Fruit fly (Drosophila melanogaster): ENCODE measurements around the gene Tomosyn.
A peak's percentile ranks its signal among the peaks of the same experiment; 100 is the strongest.

The Tomosyn gene

dm6 chrX:12595610-12596336, 35.6 kb upstream of the Tomosyn start, which contains the start of the genes CG1824 and Sec16:
CG1824 (minus strand) TSS chrX:12595624.
Sec16 (plus strand) TSS chrX:12596047.
- peak; percentile 96 for TF ChIP-seq Vsx2 (GFP tag; optimal IDR thresholded peaks at IDR 0.05; ENCODE audit: partially characterized antibody)
- TF ChIP-seq lola (GFP tag; optimal IDR thresholded peaks at IDR 0.05): no peak
- peak; percentile 34 for TF ChIP-seq Hr83 (GFP tag; optimal IDR thresholded peaks at IDR 0.05; ENCODE audit: poor library complexity, severe bottlenecking)
- no peak for TF ChIP-seq Mio (GFP tag; optimal IDR thresholded peaks at IDR 0.05)
- TF ChIP-seq Sp1 (GFP tag; optimal IDR thresholded peaks at IDR 0.05): peak; percentile 28
- TF ChIP-seq dmrt93B (GFP tag; optimal IDR thresholded peaks at IDR 0.05): peak; percentile 54
- TF ChIP-seq ey (GFP tag; optimal IDR thresholded peaks at IDR 0.05): peak; percentile 12
- TF ChIP-seq foxo (GFP tag; optimal IDR thresholded peaks at IDR 0.05): peak in 1 of 2 experiments; percentile 61
- peak; percentile 37 for TF ChIP-seq psq (GFP tag; optimal IDR thresholded peaks at IDR 0.05)
- TF ChIP-seq Hr78 (GFP tag; optimal IDR thresholded peaks at IDR 0.05): no peak
- TF ChIP-seq Abd-B (GFP tag; optimal IDR thresholded peaks at IDR 0.05): no peak
- no peak for TF ChIP-seq pan (optimal IDR thresholded peaks at IDR 0.05)
- TF ChIP-seq HLH106 (tag; optimal IDR thresholded peaks at IDR 0.05): peak; percentile 66
- peak; percentile 27 for TF ChIP-seq woc (GFP tag; optimal IDR thresholded peaks at IDR 0.05)
- TF ChIP-seq usp (GFP tag; optimal IDR thresholded peaks at IDR 0.05): no peak
- no peak for TF ChIP-seq Jra (GFP tag; optimal IDR thresholded peaks at IDR 0.05)
- TF ChIP-seq sv (GFP tag; optimal IDR thresholded peaks at IDR 0.05): peak; percentile 19
- peak; percentile 30 for TF ChIP-seq CG9705 (GFP tag; optimal IDR thresholded peaks at IDR 0.05)
- no peak for TF ChIP-seq jim (GFP tag; optimal IDR thresholded peaks at IDR 0.05)
- TF ChIP-seq rgr (GFP tag; optimal IDR thresholded peaks at IDR 0.05): peak; percentile 26
- TF ChIP-seq Rel (GFP tag; optimal IDR thresholded peaks at IDR 0.05): no peak
- TF ChIP-seq Rel (tag; optimal IDR thresholded peaks at IDR 0.05): no peak
- TF ChIP-seq CG32264 (GFP tag; optimal IDR thresholded peaks at IDR 0.05): no peak

- TF ChIP-seq tai (GFP tag; optimal IDR thresholded peaks at IDR 0.05) (no peak), Mio (GFP tag; optimal IDR thresholded peaks at IDR 0.05) (no peak), sv (GFP tag; optimal IDR thresholded peaks at IDR 0.05) (no peak), rgr (GFP tag; optimal IDR thresholded peaks at IDR 0.05) (peak; percentile 73), Dfd (GFP tag; optimal IDR thresholded peaks at IDR 0.05) (no peak), Sp1 (GFP tag; optimal IDR thresholded peaks at IDR 0.05) (peak; percentile 95), h (GFP tag; optimal IDR thresholded peaks at IDR 0.05) (peak; percentile 12), usp (GFP tag; optimal IDR thresholded peaks at IDR 0.05) (no peak), Myc (optimal IDR thresholded peaks at IDR 0.05) (no peak), N (GFP tag; optimal IDR thresholded peaks at IDR 0.05) (no peak), Dif (GFP tag; optimal IDR thresholded peaks at IDR 0.05; ENCODE audit: partially characterized antibody) (no peak), Hr78 (GFP tag; optimal IDR thresholded peaks at IDR 0.05) (no peak), CrebA (GFP tag; optimal IDR thresholded peaks at IDR 0.05; ENCODE audit: borderline replicate concordance) (no peak), sage (GFP tag; optimal IDR thresholded peaks at IDR 0.05) (no peak), woc (GFP tag; optimal IDR thresholded peaks at IDR 0.05) (no peak), jim (GFP tag; optimal IDR thresholded peaks at IDR 0.05) (no peak), psq (GFP tag; optimal IDR thresholded peaks at IDR 0.05) (peak; percentile 14), GATAd (GFP tag; optimal IDR thresholded peaks at IDR 0.05) (no peak), foxo (GFP tag; optimal IDR thresholded peaks at IDR 0.05) (no peak), CG32264 (GFP tag; optimal IDR thresholded peaks at IDR 0.05) (peak; percentile 46), HLH106 (tag; optimal IDR thresholded peaks at IDR 0.05) (peak; percentile 4), Hnf4 (GFP tag; optimal IDR thresholded peaks at IDR 0.05) (no peak), br (GFP tag; optimal IDR thresholded peaks at IDR 0.05) (peak; percentile 31), Rel (GFP tag; optimal IDR thresholded peaks at IDR 0.05) (peak; percentile 4), Rel (tag; optimal IDR thresholded peaks at IDR 0.05) (peak; percentile 63), lola (GFP tag; optimal IDR thresholded peaks at IDR 0.05) (no peak), brk (GFP tag; optimal IDR thresholded peaks at IDR 0.05) (no peak), OdsH (GFP tag; optimal IDR thresholded peaks at IDR 0.05) (no peak), dsf (GFP tag; optimal IDR thresholded peaks at IDR 0.05; ENCODE audit: borderline replicate concordance) (no peak), ey (GFP tag; optimal IDR thresholded peaks at IDR 0.05) (no peak), Abd-B (GFP tag; optimal IDR thresholded peaks at IDR 0.05) (no peak), dmrt93B (GFP tag; optimal IDR thresholded peaks at IDR 0.05) (no peak), CG9705 (GFP tag; optimal IDR thresholded peaks at IDR 0.05) (no peak), pan (optimal IDR thresholded peaks at IDR 0.05) (no peak), fru (GFP tag; optimal IDR thresholded peaks at IDR 0.05) (no peak), dl (GFP tag; optimal IDR thresholded peaks at IDR 0.05; ENCODE audit: insufficient read depth in 1 of 2, partially characterized antibody in 2 of 2) (no peak), Vsx2 (GFP tag; optimal IDR thresholded peaks at IDR 0.05; ENCODE audit: partially characterized antibody) (peak; percentile 72), Jra (GFP tag; optimal IDR thresholded peaks at IDR 0.05) (peak; percentile 36), Hr83 (GFP tag; optimal IDR thresholded peaks at IDR 0.05; ENCODE audit: poor library complexity, severe bottlenecking) (no peak)
These were observed 34.9 kb upstream of the Tomosyn start for dm6 chrX:12596353-12597107.
